Worm (Caenorhabditis elegans) whole organism, young adult: ENCODE results near the gene F38B6.7.

ENCODE experiments used
- ama-1 ChIP-seq, 3 experiments: fragments of 150-350 bp in 1 of 3; sonication (generic microtip) in 2 of 3; optimal IDR thresholded peaks; 2 replicates each; lab custom pipeline; 2014 to 2018; ENCODE audit warnings: missing biosample characterization in 2 of 3, missing genetic modification characterization in 2 of 3, missing genetic modification reagents in 2 of 3
- bed-1 ChIP-seq: fragments of 200-800 bp; sonication (Bioruptor generic); IDR thresholded peaks from 2 replicates; pipeline ENCODE4 v1.3.6; 2022; ENCODE audit warnings: missing genetic modification reagents, missing genetic modification characterization, missing compliant biosample characterization
- ceh-79 ChIP-seq: sonication (generic microtip); optimal IDR thresholded peaks from 2 replicates; lab custom pipeline; 2017; ENCODE audit warnings: mild to moderate bottlenecking, missing genetic modification characterization, missing compliant biosample characterization
- gei-17 ChIP-seq: fragments of 200-800 bp; sonication (Bioruptor generic); optimal IDR thresholded peaks from 2 replicates; lab custom pipeline; 2018; ENCODE audit warnings: mild to moderate bottlenecking, missing genetic modification characterization, missing compliant biosample characterization
- hlh-12 ChIP-seq: sonication (generic microtip); optimal IDR thresholded peaks from 2 replicates; lab custom pipeline; 2016; ENCODE audit warnings: missing genetic modification characterization, missing compliant biosample characterization
- mes-4 ChIP-seq: sonication (generic microtip); optimal IDR thresholded peaks from 2 replicates; lab custom pipeline; 2016; ENCODE audit warnings: missing genotype, missing genetic modification characterization, missing compliant biosample characterization
- pbrm-1 ChIP-seq: fragments of 200-800 bp; sonication (Bioruptor generic); IDR thresholded peaks from 2 replicates; pipeline ENCODE4 v1.3.6; 2022; ENCODE audit warnings: missing genetic modification reagents, missing genetic modification characterization, missing compliant biosample characterization
- pha-4 ChIP-seq: fragments of 150-350 bp; sonication (generic microtip); optimal IDR thresholded peaks from 2 replicates; lab custom pipeline; 2014; ENCODE audit warnings: missing biosample characterization, missing genetic modification reagents, missing genetic modification characterization
- tlf-1 ChIP-seq: fragments of 200-800 bp; sonication (Bioruptor generic); optimal IDR thresholded peaks from 2 replicates; lab custom pipeline; 2018; ENCODE audit warnings: mild to moderate bottlenecking, missing genetic modification characterization, missing compliant biosample characterization

ce11 chrX:6741532-6741931, 43.4 kb upstream of the F38B6.7 start:
- no peak for TF ChIP-seq ceh-79 (tag; lab: Kevin White, UChicago)
- TF ChIP-seq mes-4, result no peak
- TF ChIP-seq tlf-1 (GFP tag; lab: Kevin White, UChicago), result no peak
- TF ChIP-seq gei-17 (GFP tag; lab: Kevin White, UChicago), result no peak
- no peak for TF ChIP-seq ama-1 (optimal IDR thresholded peaks at IDR 0.05; lab: Kevin White, UChicago)
- TF ChIP-seq ama-1 (GFP tag; optimal IDR thresholded peaks at IDR 0.05; lab: Kevin White, UChicago), result no peak
- TF ChIP-seq pbrm-1, result no peak
- TF ChIP-seq pha-4 (tag; lab: Kevin White, UChicago), result no peak
- TF ChIP-seq bed-1 (GFP tag; lab: Robert Waterston, UW), result no peak
- no peak for TF ChIP-seq hlh-12 (tag; lab: Kevin White, UChicago)
